Worm (Caenorhabditis elegans): ENCODE results near the gene lbp-4.

The lbp-4 gene

DNA sequence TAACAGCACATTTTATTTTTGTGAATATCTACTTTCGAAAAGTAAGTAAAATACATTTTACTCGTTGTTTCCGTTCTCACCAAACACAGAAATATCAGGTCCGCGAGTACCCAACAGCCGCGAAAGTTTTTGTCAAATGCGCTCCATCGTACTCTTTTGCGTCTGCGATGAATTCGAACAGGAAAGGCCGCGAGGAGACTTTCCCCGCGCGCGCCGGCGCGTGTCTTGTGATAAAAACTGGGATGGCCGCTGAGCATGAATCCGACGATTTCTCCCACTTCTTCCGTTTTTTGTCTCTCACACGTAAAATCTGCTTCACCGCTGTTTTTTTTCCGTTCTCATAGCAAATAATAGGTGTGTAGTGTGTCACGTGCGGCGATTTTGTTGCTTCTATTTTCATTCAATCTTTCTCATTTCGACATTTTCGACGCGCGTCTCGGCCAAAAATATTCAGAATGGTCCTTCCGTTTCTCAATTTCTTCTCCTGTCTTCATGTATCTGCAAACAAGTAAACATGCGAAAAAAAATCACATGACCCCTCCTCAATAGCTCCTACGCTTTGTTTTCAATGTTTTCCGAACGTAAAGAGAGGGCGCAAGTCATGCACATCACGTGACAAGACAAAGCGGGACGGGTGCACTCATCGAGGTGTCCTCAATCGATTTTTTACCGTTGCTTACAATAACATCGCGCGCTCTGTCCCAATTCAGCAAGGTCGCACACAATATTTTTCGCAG is 16.1 kb upstream of the lbp-4 start, which contains the start of gene uvs-1 (continued):
- TF ChIP-seq hsf-1 (GFP tag; IDR thresholded peaks at IDR 0.05) (peak; percentile 78), lag-1 (GFP tag; IDR thresholded peaks at IDR 0.05) (no peak), sptf-2 (GFP tag; optimal IDR thresholded peaks at IDR 0.05) (no peak), let-526 (GFP tag; IDR thresholded peaks at IDR 0.05) (0 out of 2 replicates have a peak, but pooled peaks have one; percentile 20), ekl-4 (GFP tag; IDR thresholded peaks at IDR 0.05) (no peak), Y67H2A.10 (GFP tag; conservative IDR thresholded peaks at IDR 0.05) (peak; percentile 56; the same call in 1 of the 2 replicates), snpc-1.1 (tag; optimal IDR thresholded peaks at IDR 0.05; ENCODE audit: insufficient read depth) (no peak), ztf-26 (tag; optimal IDR thresholded peaks at IDR 0.05) (no peak), attf-5 (GFP tag; optimal IDR thresholded peaks at IDR 0.05) (peak; percentile 75), ceh-27 (GFP tag; optimal IDR thresholded peaks at IDR 0.05) (peak; percentile 51), athp-1 (tag; optimal IDR thresholded peaks at IDR 0.05) (no peak), hmg-1.2 (GFP tag; IDR thresholded peaks at IDR 0.05) (peak; percentile 37), lin-35 (GFP tag; optimal IDR thresholded peaks at IDR 0.05) (peak in 1 of 3 experiments; percentile 38), lin-26 (GFP tag; IDR thresholded peaks at IDR 0.05) (0 out of 2 replicates have a peak, but pooled peaks have one; percentile 7), efl-1 (GFP tag; optimal IDR thresholded peaks at IDR 0.05) (peak; percentile 89), Y95B8A.8 (GFP tag; IDR thresholded peaks at IDR 0.05) (no peak), ceh-100 (GFP tag; IDR thresholded peaks at IDR 0.05) (peak; percentile 25; the same call in 1 of the 2 replicates), F39B2.1 (GFP tag; IDR thresholded peaks at IDR 0.05) (no peak), B0336.3 (GFP tag; IDR thresholded peaks at IDR 0.05) (peak; percentile 49; the same call in 1 of the 2 replicates), snpc-3.4 (tag; optimal IDR thresholded peaks at IDR 0.05) (no peak), lsl-1 (GFP tag; optimal IDR thresholded peaks at IDR 0.05) (no peak), madf-10 (tag; optimal IDR thresholded peaks at IDR 0.05) (peak; percentile 36), F22D6.2 (tag; optimal IDR thresholded peaks at IDR 0.05) (no peak), lin-54 (GFP tag; optimal IDR thresholded peaks at IDR 0.05) (peak; percentile 23), pha-4 (tag; optimal IDR thresholded peaks at IDR 0.05) (no peak), K12H6.12 (tag; optimal IDR thresholded peaks at IDR 0.05) (peak; percentile 67), ama-1 (optimal IDR thresholded peaks at IDR 0.05) (peak; percentile 32), ama-1 (GFP tag; optimal IDR thresholded peaks at IDR 0.05) (no peak), pbrm-1 (GFP tag; IDR thresholded peaks at IDR 0.05) (0 out of 2 replicates have a peak, but pooled peaks have one; percentile 42), die-1 (tag; optimal IDR thresholded peaks at IDR 0.05) (no peak), madf-3 (GFP tag; IDR thresholded peaks at IDR 0.05) (peak; percentile 73; the same call in 1 of the 2 replicates), lin-40 (tag; optimal IDR thresholded peaks at IDR 0.05) (no peak)

ce11 chrV:7804801-7805163 is 15.6 kb upstream of the lbp-4 start, which contains the start of gene xpo-1:
Gene xpo-1 (plus strand): TSS chrV:7805064.
- TF ChIP-seq cebp-1 (GFP tag; IDR thresholded peaks at IDR 0.05) (no peak), cebp-1 (tag; optimal IDR thresholded peaks at IDR 0.05) (peak; percentile 47), madf-10 (tag; optimal IDR thresholded peaks at IDR 0.05) (no peak), D2030.7 (GFP tag; IDR thresholded peaks at IDR 0.05) (no peak), nhr-80 (tag; optimal IDR thresholded peaks at IDR 0.05) (no peak), T26A5.8 (tag; optimal IDR thresholded peaks at IDR 0.05) (no peak), B0035.1 (tag; optimal IDR thresholded peaks at IDR 0.05) (no peak), attf-3 (GFP tag; conservative IDR thresholded peaks at IDR 0.05) (no peak), mcd-1 (GFP tag; IDR thresholded peaks at IDR 0.05) (no peak), hsf-1 (GFP tag; IDR thresholded peaks at IDR 0.05) (no peak), C17E4.6 (GFP tag; IDR thresholded peaks at IDR 0.05) (no peak), F37B4.10 (GFP tag; IDR thresholded peaks at IDR 0.05) (0 out of 2 replicates have a peak, but pooled peaks have one; percentile 33), egrh-3 (GFP tag; IDR thresholded peaks at IDR 0.05) (no peak), lir-1 (GFP tag; conservative IDR thresholded peaks at IDR 0.05) (no peak)

Measured in whole organism, young adult.